Fruit fly (Drosophila melanogaster) whole organism: ENCODE measurements around the gene Xport-A.

ENCODE experiments used
- CG8478 ChIP-seq: fragments of >200 bp; optimal IDR thresholded peaks from 2 replicates; lab custom pipeline; 2018; ENCODE audit warnings: inconsistent platforms
- EcR ChIP-seq, 2 experiments: fragments of >200 bp; optimal IDR thresholded peaks; 2 replicates each; lab custom pipeline; 2017; ENCODE audit warnings: missing biosample characterization in 2 of 2, missing genetic modification characterization in 2 of 2, missing genetic modification reagents in 2 of 2
- pan ChIP-seq: fragments of >200 bp; optimal IDR thresholded peaks from 2 replicates; lab custom pipeline; 2017
- psq ChIP-seq: fragments of >200 bp; optimal IDR thresholded peaks from 2 replicates; lab custom pipeline; 2017
- usp ChIP-seq: fragments of >200 bp; optimal IDR thresholded peaks from 2 replicates; lab custom pipeline; 2017; ENCODE audit warnings: missing biosample characterization, missing genetic modification characterization, mixed read lengths

- TF ChIP-seq pan (lab: Kevin White, UChicago) (no peak), CG8478 (lab: Kevin White, UChicago) (no peak), usp (GFP tag; lab: Kevin White, UChicago) (no peak), EcR (GFP tag; optimal IDR thresholded peaks at IDR 0.05; lab: Kevin White, UChicago) (no peak), psq (lab: Kevin White, UChicago) (no peak)
These were observed 9.2 kb downstream of the Xport-A start for dm6 chr3R:19905932-19906439.
